ENCODE assay signal across 5 worm cellular contexts in the genomic region with DNA sequence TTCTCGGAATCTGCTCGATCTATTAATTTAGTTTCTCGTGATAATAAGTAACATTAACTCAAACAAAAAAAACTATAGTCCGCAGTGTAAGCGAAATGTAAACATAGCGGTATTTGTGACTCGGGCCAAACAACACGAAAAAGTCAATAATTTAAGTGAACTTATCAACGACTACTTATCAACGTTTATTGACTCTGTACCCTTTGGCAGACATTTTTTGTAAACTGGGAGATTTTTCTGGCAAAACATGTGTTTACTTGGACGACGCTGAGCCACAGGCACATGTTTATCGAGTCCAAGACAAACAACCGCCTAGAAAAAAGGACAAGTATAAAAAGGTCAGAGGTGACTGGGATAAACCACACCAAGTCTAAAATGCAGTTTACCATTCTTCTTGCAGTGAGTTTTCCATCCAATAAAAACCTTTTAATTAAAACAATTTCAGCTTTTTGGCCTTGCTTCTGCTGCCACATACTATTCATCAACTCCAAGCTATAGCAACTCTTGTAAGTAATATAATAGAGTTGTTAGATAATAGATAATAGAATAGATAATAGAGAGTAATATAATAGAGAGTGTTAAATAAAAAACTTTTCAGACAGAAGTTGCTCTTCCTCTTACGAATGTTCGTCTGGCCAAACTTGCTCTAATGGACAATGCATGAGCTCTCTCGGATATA.
TF ChIP-seq lines count a peak whose summit lies in the region.

Gene C53B7.3, plus strand, starts transcription at position 362 of the 679 bp plus-strand sequence.

TF ChIP-seq in whole organism, L1 larva, 84 proteins besides CTCF, POLR2A, EP300 and RAD21 (continues in another document):
- no peak for TF ChIP-seq skn-1 (tag; optimal IDR thresholded peaks at IDR 0.05; lab: Kevin White, UChicago)
- TF ChIP-seq zip-4 (GFP tag; optimal IDR thresholded peaks at IDR 0.05; lab: Kevin White, UChicago), result no peak
- no peak for TF ChIP-seq ceh-63 (GFP tag; optimal IDR thresholded peaks at IDR 0.05; lab: Kevin White, UChicago)
- TF ChIP-seq elt-3 (tag; optimal IDR thresholded peaks at IDR 0.05; lab: Kevin White, UChicago), result no peak
- no peak for TF ChIP-seq alr-1 (tag; optimal IDR thresholded peaks at IDR 0.05; lab: Kevin White, UChicago; ENCODE audit: borderline replicate concordance)
- TF ChIP-seq ceh-88 (GFP tag; IDR thresholded peaks at IDR 0.05; lab: Robert Waterston, UW), result no peak
- no peak for TF ChIP-seq pqm-1 (tag; optimal IDR thresholded peaks at IDR 0.05; lab: Kevin White, UChicago)
- TF ChIP-seq nhr-77 (tag; optimal IDR thresholded peaks at IDR 0.05; lab: Kevin White, UChicago), result peak; percentile 47
- TF ChIP-seq nhr-237 (tag; optimal IDR thresholded peaks at IDR 0.05; lab: Kevin White, UChicago), result no peak
- TF ChIP-seq efl-1 (optimal IDR thresholded peaks at IDR 0.05; lab: Kevin White, UChicago), result no peak
- peak in 1 of 2 experiments; percentile 47 for TF ChIP-seq efl-1 (GFP tag; optimal IDR thresholded peaks at IDR 0.05 in 1 of 2; lab: Kevin White, UChicago)
- no peak for TF ChIP-seq lin-14 (GFP tag; optimal IDR thresholded peaks at IDR 0.05; lab: Kevin White, UChicago)
- no peak for TF ChIP-seq tlp-1 (tag; optimal IDR thresholded peaks at IDR 0.05; lab: Kevin White, UChicago)
- no peak for TF ChIP-seq lir-3 (tag; optimal IDR thresholded peaks at IDR 0.05; lab: Kevin White, UChicago; ENCODE audit: poor library complexity)
- TF ChIP-seq unc-86 (tag; optimal IDR thresholded peaks at IDR 0.05; lab: Kevin White, UChicago), result no peak
- TF ChIP-seq tbx-2 (tag; optimal IDR thresholded peaks at IDR 0.05; lab: Kevin White, UChicago), result peak; percentile 66
- TF ChIP-seq F16B12.6 (tag; optimal IDR thresholded peaks at IDR 0.05; lab: Kevin White, UChicago), result no peak

TF ChIP-seq in whole organism, L2 larva, 48 proteins besides CTCF, POLR2A, EP300 and RAD21:
- TF ChIP-seq ztf-4 (tag; optimal IDR thresholded peaks at IDR 0.05; lab: Kevin White, UChicago) (no peak), nhr-23 (tag; optimal IDR thresholded peaks at IDR 0.05; lab: Kevin White, UChicago) (no peak), F13H6.1 (tag; optimal IDR thresholded peaks at IDR 0.05; lab: Kevin White, UChicago) (peak; percentile 34), nhr-237 (tag; optimal IDR thresholded peaks at IDR 0.05; lab: Kevin White, UChicago) (no peak)

TF ChIP-seq in whole organism, L3 larva, 47 proteins besides CTCF, POLR2A, EP300 and RAD21:
- peak; percentile 95 for TF ChIP-seq pha-4 (tag; optimal IDR thresholded peaks at IDR 0.05; lab: Kevin White, UChicago)
- TF ChIP-seq fkh-2 (tag; optimal IDR thresholded peaks at IDR 0.05; lab: Kevin White, UChicago), result no peak
- no peak for TF ChIP-seq lin-15B (tag; optimal IDR thresholded peaks at IDR 0.05; lab: Kevin White, UChicago)

TF ChIP-seq in whole organism, L4 larva, 104 proteins besides CTCF, POLR2A, EP300 and RAD21:
- TF ChIP-seq pha-4 (GFP tag; IDR thresholded peaks at IDR 0.05; lab: Robert Waterston, UW) (no peak), pha-4 (tag; optimal IDR thresholded peaks at IDR 0.05; lab: Kevin White, UChicago) (peak; percentile 44), unc-62 (GFP tag; optimal IDR thresholded peaks at IDR 0.05 in 1 of 2; lab: Kevin White, UChicago) (peak in 1 of 2 experiments; percentile 92), unc-62 (tag; optimal IDR thresholded peaks at IDR 0.05; lab: Kevin White, UChicago) (no peak), hlh-30 (tag; optimal IDR thresholded peaks at IDR 0.05; lab: Kevin White, UChicago; ENCODE audit: insufficient read depth) (no peak), arid-1 (GFP tag; conservative IDR thresholded peaks at IDR 0.05; lab: Robert Waterston, UW) (no peak), mxl-3 (GFP tag; optimal IDR thresholded peaks at IDR 0.05; lab: Kevin White, UChicago) (no peak), daf-16 (GFP tag; optimal IDR thresholded peaks at IDR 0.05; lab: Kevin White, UChicago) (peak in 1 of 2 experiments; percentile 78), daf-16 (tag; optimal IDR thresholded peaks at IDR 0.05; lab: Kevin White, UChicago) (no peak), Y5F2A.4 (GFP tag; optimal IDR thresholded peaks at IDR 0.05; lab: Kevin White, UChicago) (no peak), skn-1 (tag; optimal IDR thresholded peaks at IDR 0.05; lab: Kevin White, UChicago) (no peak)
TF ChIP-seq in whole organism, L4 larva: peak in this region for 3.

TF ChIP-seq in whole organism, mixed stage, embryonic, 35 proteins besides CTCF, POLR2A, EP300 and RAD21:
- TF ChIP-seq M03D4.4 (tag; optimal IDR thresholded peaks at IDR 0.05; lab: Kevin White, UChicago) (no peak), cnd-1 (tag; optimal IDR thresholded peaks at IDR 0.05; lab: Kevin White, UChicago) (no peak), lin-13 (tag; optimal IDR thresholded peaks at IDR 0.05; lab: Kevin White, UChicago) (no peak), ceh-43 (GFP tag; optimal IDR thresholded peaks at IDR 0.05; lab: Kevin White, UChicago) (no peak), nhr-76 (tag; optimal IDR thresholded peaks at IDR 0.05; lab: Kevin White, UChicago) (no peak), pha-4 (tag; optimal IDR thresholded peaks at IDR 0.05; lab: Kevin White, UChicago) (peak; percentile 4), mab-5 (tag; optimal IDR thresholded peaks at IDR 0.05; lab: Kevin White, UChicago) (no peak), sptf-1 (tag; optimal IDR thresholded peaks at IDR 0.05; lab: Kevin White, UChicago) (no peak), tbx-8 (GFP tag; optimal IDR thresholded peaks at IDR 0.05; lab: Kevin White, UChicago) (no peak)

Comparison
In these comparisons a context has a peak if more than half of its experiments do, and no peak if none do; other contexts are left out.
1. Of the 29 proteins assayed by ChIP-seq in both whole organism, L4 larva and whole organism, L1 larva: peak only in whole organism, L4 larva: none; only in whole organism, L1 larva: nhr-77; in both: none; in neither: 27; mixed calls (peak in some experiments, not most) for 1.